Fruit fly (Drosophila melanogaster) whole organism, embryonic: ENCODE data around the gene SIDL.

Experiments used
- Atf3 ChIP-seq: fragments of 200-800 bp; sonication (Bioruptor generic); optimal IDR thresholded peaks from 3 replicates; lab custom pipeline; 2016; ENCODE audit warnings: missing biosample characterization, missing genetic modification characterization
- CG1024 ChIP-seq: fragments of 200-800 bp; sonication (Bioruptor generic); IDR thresholded peaks from 2 replicates; pipeline ENCODE4 v1.3.6; 2022; ENCODE audit warnings: missing biosample characterization, missing genetic modification characterization
- CG10654 ChIP-seq: fragments of 200-800 bp; sonication (Bioruptor generic); optimal IDR thresholded peaks from 2 replicates; lab custom pipeline; 2016; ENCODE audit warnings: missing biosample characterization, missing genetic modification characterization
- CG11696 ChIP-seq: fragments of 200-800 bp; sonication (Bioruptor generic); IDR thresholded peaks from 2 replicates; pipeline ENCODE4 v1.3.6; 2022; ENCODE audit warnings: missing biosample characterization, missing genetic modification characterization
- CG14441 ChIP-seq: fragments of 200-800 bp; sonication (Bioruptor generic); IDR thresholded peaks from 2 replicates; pipeline ENCODE4 v1.3.6; 2022; ENCODE audit warnings: missing biosample characterization, missing genetic modification characterization
- CG15479 ChIP-seq: fragments of 200-800 bp; sonication (Bioruptor generic); optimal IDR thresholded peaks from 3 replicates; lab custom pipeline; 2019; ENCODE audit warnings: missing biosample characterization, mild to moderate bottlenecking, missing genetic modification characterization, moderate library complexity
- CG17186 ChIP-seq: fragments of 200-800 bp; sonication (Bioruptor generic); optimal IDR thresholded peaks from 3 replicates; lab custom pipeline; 2017; ENCODE audit warnings: missing biosample characterization, missing genetic modification reagents, missing genetic modification characterization
- CG18599 ChIP-seq: fragments of 200-800 bp; sonication (Bioruptor generic); optimal IDR thresholded peaks from 3 replicates; lab custom pipeline; 2017; ENCODE audit warnings: missing biosample characterization, missing genetic modification characterization, mild to moderate bottlenecking, moderate library complexity, missing genetic modification reagents
- CG2889 ChIP-seq: fragments of 200-800 bp; sonication (Bioruptor generic); IDR thresholded peaks from 3 replicates; pipeline ENCODE4 v1.3.6; 2022; ENCODE audit warnings: missing biosample characterization, missing genetic modification characterization
- CG31388 ChIP-seq: fragments of 200-800 bp; sonication (Bioruptor generic); optimal IDR thresholded peaks from 2 replicates; lab custom pipeline; 2016; ENCODE audit warnings: missing biosample characterization, missing genetic modification characterization
- CG34224 ChIP-seq: fragments of 200-800 bp; sonication (Bioruptor generic); IDR thresholded peaks from 3 replicates; pipeline ENCODE4 v1.3.6; 2022; ENCODE audit warnings: missing biosample characterization, missing genetic modification characterization; ENCODE audit not compliant: partially characterized antibody
- CG34376 ChIP-seq: fragments of 200-800 bp; sonication (Bioruptor generic); optimal IDR thresholded peaks from 2 replicates; lab custom pipeline; 2018; ENCODE audit warnings: missing biosample characterization, mild to moderate bottlenecking, missing genetic modification characterization
- CG42726 ChIP-seq: fragments of 200-800 bp; sonication (Bioruptor generic); IDR thresholded peaks from 2 replicates; pipeline ENCODE4 v1.3.6; 2022; ENCODE audit warnings: missing biosample characterization, missing genetic modification characterization; ENCODE audit not compliant: partially characterized antibody
- CG7271 ChIP-seq: fragments of 200-800 bp; sonication (Bioruptor generic); optimal IDR thresholded peaks from 2 replicates; lab custom pipeline; 2018; ENCODE audit warnings: missing biosample characterization, mild to moderate bottlenecking, missing genetic modification characterization, moderate library complexity
- CG7556 ChIP-seq: fragments of 200-800 bp; sonication (Bioruptor generic); optimal IDR thresholded peaks from 2 replicates; lab custom pipeline; 2017; ENCODE audit warnings: missing biosample characterization, mild to moderate bottlenecking, missing genetic modification characterization
- CG9437 ChIP-seq: fragments of 200-800 bp; sonication (Bioruptor generic); optimal IDR thresholded peaks from 2 replicates; lab custom pipeline; 2018; ENCODE audit warnings: missing biosample characterization, mild to moderate bottlenecking, missing genetic modification characterization
- CG9876 ChIP-seq: fragments of 200-800 bp; sonication (Bioruptor generic); optimal IDR thresholded peaks from 2 replicates; lab custom pipeline; 2016; ENCODE audit warnings: missing biosample characterization, missing genetic modification characterization
- CrebB ChIP-seq: fragments of 200-800 bp; sonication (Bioruptor generic); optimal IDR thresholded peaks from 3 replicates; lab custom pipeline; 2018; ENCODE audit warnings: missing biosample characterization, mild to moderate bottlenecking, missing genetic modification characterization
- H2.0 ChIP-seq: fragments of 200-800 bp; sonication (Bioruptor generic); IDR thresholded peaks from 2 replicates; pipeline ENCODE4 v1.3.6; 2022; ENCODE audit warnings: missing biosample characterization, missing genetic modification characterization
- HmgD ChIP-seq: fragments of 200-800 bp; sonication (Bioruptor generic); optimal IDR thresholded peaks from 3 replicates; lab custom pipeline; 2016; ENCODE audit warnings: missing biosample characterization, missing genetic modification characterization
- Hmr ChIP-seq: fragments of 200-800 bp; sonication (Bioruptor generic); optimal IDR thresholded peaks from 3 replicates; lab custom pipeline; 2017; ENCODE audit warnings: mild to moderate bottlenecking, missing biosample characterization, missing genetic modification reagents, missing genetic modification characterization
- Hr39 ChIP-seq: fragments of >200 bp; optimal IDR thresholded peaks from 2 replicates; lab custom pipeline; 2017
- Lpt ChIP-seq: fragments of >200 bp; optimal IDR thresholded peaks from 2 replicates; lab custom pipeline; 2018; ENCODE audit warnings: missing biosample characterization, missing genetic modification characterization
- MTF-1 ChIP-seq: fragments of 200-800 bp; sonication (Bioruptor generic); optimal IDR thresholded peaks from 2 replicates; lab custom pipeline; 2018; ENCODE audit warnings: missing biosample characterization, mild to moderate bottlenecking, missing genetic modification characterization, borderline replicate concordance
- Myb ChIP-seq: fragments of 200-800 bp; sonication (Bioruptor generic); optimal IDR thresholded peaks from 2 replicates; lab custom pipeline; 2016; ENCODE audit warnings: missing biosample characterization, missing genetic modification characterization
- NFAT ChIP-seq: fragments of 200-800 bp; sonication (Bioruptor generic); IDR thresholded peaks from 2 replicates; pipeline ENCODE4 v1.3.6; 2022; ENCODE audit warnings: missing biosample characterization, missing genetic modification characterization
- Neu2 ChIP-seq: fragments of 200-800 bp; sonication (Bioruptor generic); optimal IDR thresholded peaks from 3 replicates; lab custom pipeline; 2016; ENCODE audit warnings: missing biosample characterization, missing genetic modification characterization, borderline replicate concordance
- Nf-YA ChIP-seq: fragments of 200-800 bp; sonication (Bioruptor generic); IDR thresholded peaks from 2 replicates; pipeline ENCODE4 v1.3.6; 2022; ENCODE audit warnings: missing biosample characterization, missing genetic modification characterization
- Opbp ChIP-seq: fragments of 200-800 bp; sonication (Bioruptor generic); IDR thresholded peaks from 3 replicates; pipeline ENCODE4 v1.3.6; 2022; ENCODE audit warnings: missing biosample characterization, missing genetic modification characterization; ENCODE audit not compliant: partially characterized antibody
- Optix ChIP-seq: fragments of 200-800 bp; sonication (Bioruptor generic); IDR thresholded peaks from 3 replicates; pipeline ENCODE4 v1.3.6; 2022; ENCODE audit warnings: missing biosample characterization, missing genetic modification characterization
- Scr ChIP-seq: fragments of 200-800 bp; sonication (Bioruptor generic); IDR thresholded peaks from 2 replicates; pipeline ENCODE4 v1.3.6; 2022; ENCODE audit warnings: missing biosample characterization, missing genetic modification characterization; ENCODE audit not compliant: partially characterized antibody
- Side ChIP-seq: fragments of 200-800 bp; sonication (Bioruptor generic); optimal IDR thresholded peaks from 2 replicates; lab custom pipeline; 2016; ENCODE audit warnings: missing biosample characterization, missing genetic modification characterization
- YL-1 ChIP-seq: fragments of 200-800 bp; sonication (Bioruptor generic); optimal IDR thresholded peaks from 3 replicates; lab custom pipeline; 2017; ENCODE audit warnings: missing biosample characterization, mild to moderate bottlenecking, missing genetic modification characterization
- al ChIP-seq: fragments of 200-800 bp; sonication (Bioruptor generic); IDR thresholded peaks from 2 replicates; pipeline ENCODE4 v1.3.6; 2022; ENCODE audit warnings: missing biosample characterization, missing genetic modification characterization
- ap ChIP-seq: fragments of 200-800 bp; sonication (Bioruptor generic); IDR thresholded peaks from 2 replicates; pipeline ENCODE4 v1.3.6; 2022; ENCODE audit warnings: missing biosample characterization, missing genetic modification characterization
- cad ChIP-seq: fragments of >200 bp; optimal IDR thresholded peaks from 2 replicates; lab custom pipeline; 2017; ENCODE audit warnings: missing biosample characterization, missing genetic modification characterization
- cg ChIP-seq: fragments of 200-800 bp; sonication (Bioruptor generic); optimal IDR thresholded peaks from 3 replicates; lab custom pipeline; 2019; ENCODE audit warnings: missing biosample characterization, mild to moderate bottlenecking, missing genetic modification characterization, moderate library complexity
- crc ChIP-seq: fragments of 200-800 bp; sonication (Bioruptor generic); optimal IDR thresholded peaks from 2 replicates; lab custom pipeline; 2016; ENCODE audit warnings: missing biosample characterization, missing genetic modification characterization
- danr ChIP-seq: fragments of 200-800 bp; sonication (Bioruptor generic); IDR thresholded peaks from 2 replicates; pipeline ENCODE4 v1.3.6; 2022; ENCODE audit warnings: missing biosample characterization, missing genetic modification characterization
- eve ChIP-seq, 2 experiments: fragments of >200 bp; optimal IDR thresholded peaks; 2 replicates each; lab custom pipeline; 2017; ENCODE audit warnings: missing biosample characterization in 2 of 2, missing genetic modification characterization in 2 of 2
- fd96Cb ChIP-seq: fragments of 200-800 bp; sonication (Bioruptor generic); optimal IDR thresholded peaks from 2 replicates; lab custom pipeline; 2018; ENCODE audit warnings: missing biosample characterization, mild to moderate bottlenecking, missing genetic modification characterization, moderate library complexity
- fru ChIP-seq: fragments of >200 bp; optimal IDR thresholded peaks from 2 replicates; lab custom pipeline; 2017
- hbn ChIP-seq: fragments of 200-800 bp; sonication (Bioruptor generic); IDR thresholded peaks from 2 replicates; pipeline ENCODE4 v1.3.6; 2022; ENCODE audit warnings: missing biosample characterization, missing genetic modification characterization; ENCODE audit not compliant: partially characterized antibody
- jumu ChIP-seq: fragments of 200-800 bp; sonication (Bioruptor generic); optimal IDR thresholded peaks from 3 replicates; lab custom pipeline; 2016; ENCODE audit warnings: missing biosample characterization, missing genetic modification characterization
- lov ChIP-seq, 2 experiments: fragments of 200-800 bp in 1 of 2; fragments of >200 bp in 1 of 2; sonication (Bioruptor generic) in 1 of 2; IDR thresholded peaks in 1 of 2; optimal IDR thresholded peaks in 1 of 2; 2 replicates in 1 of 2; 3 replicates in 1 of 2; pipeline versions ENCODE4 v1.3.6 to Lab custom; 2017 to 2022; ENCODE audit warnings: missing biosample characterization in 1 of 2, missing genetic modification characterization in 1 of 2
- run ChIP-seq: fragments of 200-800 bp; sonication (Bioruptor generic); optimal IDR thresholded peaks from 3 replicates; lab custom pipeline; 2018; ENCODE audit warnings: missing biosample characterization, mild to moderate bottlenecking, missing genetic modification characterization
- scrt ChIP-seq: fragments of 200-800 bp; sonication (Bioruptor generic); optimal IDR thresholded peaks from 2 replicates; lab custom pipeline; 2018; ENCODE audit warnings: missing biosample characterization, mild to moderate bottlenecking, missing genetic modification characterization, moderate library complexity
- stwl ChIP-seq: fragments of 200-800 bp; sonication (Bioruptor generic); optimal IDR thresholded peaks from 3 replicates; lab custom pipeline; 2018; ENCODE audit warnings: missing biosample characterization, mild to moderate bottlenecking, missing genetic modification characterization, moderate library complexity

The SIDL gene

dm6 chr3R:15242186-15243045 is 23.7 kb upstream of the SIDL start, which contains the start of the genes tefu and Hsc70-4 (continued):
- peak; percentile 51 for TF ChIP-seq CG9437 (GFP tag; lab: Kevin White, UChicago)
- TF ChIP-seq fru (lab: Kevin White, UChicago): no peak
- TF ChIP-seq CG15479: no peak
- TF ChIP-seq cg (GFP tag; lab: Kevin White, UChicago): no peak
- TF ChIP-seq CG7556 (GFP tag; lab: Kevin White, UChicago): no peak
- peak; percentile 14 for TF ChIP-seq Hmr (GFP tag; lab: Kevin White, UChicago)
- TF ChIP-seq YL-1: peak; percentile 44
- TF ChIP-seq Scr (GFP tag; lab: Robert Waterston, UW): no peak
- TF ChIP-seq NFAT (GFP tag; lab: Robert Waterston, UW): peak; percentile 59
- TF ChIP-seq CG34224: no peak
- no peak for TF ChIP-seq cad
- TF ChIP-seq hbn: no peak
- TF ChIP-seq Hr39: no peak
- TF ChIP-seq Atf3: peak; percentile 71
- peak; percentile 78 for TF ChIP-seq jumu (GFP tag; lab: Kevin White, UChicago)
- peak; percentile 50 for TF ChIP-seq Myb (GFP tag; lab: Kevin White, UChicago)
- TF ChIP-seq Side: peak; percentile 14
- no peak for TF ChIP-seq eve (GFP tag; optimal IDR thresholded peaks at IDR 0.05; lab: Kevin White, UChicago)
- TF ChIP-seq H2.0 (GFP tag; lab: Robert Waterston, UW): peak; percentile 70
- peak; percentile 30 for TF ChIP-seq scrt (GFP tag; lab: Kevin White, UChicago)
- TF ChIP-seq al (GFP tag; lab: Robert Waterston, UW): peak; percentile 82
- TF ChIP-seq lov (optimal IDR thresholded peaks at IDR 0.05; lab: Kevin White, UChicago): no peak
- TF ChIP-seq lov (GFP tag; IDR thresholded peaks at IDR 0.05; lab: Robert Waterston, UW): no peak; the same call in 2 of the 3 replicates
- peak; percentile 34 for TF ChIP-seq HmgD (GFP tag; lab: Kevin White, UChicago)
- peak; percentile 41 for TF ChIP-seq CG18599 (GFP tag; lab: Kevin White, UChicago)
- TF ChIP-seq CrebB (tag; lab: Kevin White, UChicago): peak; percentile 23
- peak; percentile 64 for TF ChIP-seq CG9876 (GFP tag; lab: Kevin White, UChicago)
- TF ChIP-seq CG31388: no peak
- peak; percentile 59 for TF ChIP-seq CG7271
- peak; percentile 58 for TF ChIP-seq CG11696 (GFP tag; lab: Robert Waterston, UW)
- TF ChIP-seq CG42726 (GFP tag; lab: Robert Waterston, UW): peak; percentile 68
- peak; percentile 8 for TF ChIP-seq crc (GFP tag; lab: Kevin White, UChicago)
- TF ChIP-seq Nf-YA (GFP tag; lab: Robert Waterston, UW): peak; percentile 52; the same call in 1 of the 2 replicates
- peak; percentile 86 for TF ChIP-seq CG14441 (GFP tag; lab: Robert Waterston, UW)
- peak; percentile 65; the same call in 1 of the 2 replicates for TF ChIP-seq ap (GFP tag; lab: Robert Waterston, UW)
- TF ChIP-seq CG10654: peak; percentile 81
- peak; percentile 79 for TF ChIP-seq run (tag; lab: Kevin White, UChicago)
- peak; percentile 36 for TF ChIP-seq MTF-1 (GFP tag; lab: Kevin White, UChicago)
- peak; percentile 80 for TF ChIP-seq fd96Cb (tag; lab: Kevin White, UChicago)
- TF ChIP-seq CG1024 (GFP tag; lab: Robert Waterston, UW): peak; percentile 83
- TF ChIP-seq Opbp (GFP tag; lab: Robert Waterston, UW): peak; percentile 43; the same call in 2 of the 3 replicates
- peak; percentile 70; the same call in 1 of the 2 replicates for TF ChIP-seq danr (GFP tag; lab: Robert Waterston, UW)
- no peak for TF ChIP-seq Neu2 (GFP tag; lab: Kevin White, UChicago)
- TF ChIP-seq Optix (GFP tag; lab: Robert Waterston, UW): peak; percentile 60; the same call in 2 of the 3 replicates
- peak; percentile 70 for TF ChIP-seq stwl
- no peak for TF ChIP-seq Lpt (GFP tag; lab: Kevin White, UChicago)
- peak; percentile 63; the same call in 1 of the 3 replicates for TF ChIP-seq CG2889
- TF ChIP-seq CG34376 (GFP tag; lab: Kevin White, UChicago): peak; percentile 5
- TF ChIP-seq CG17186 (GFP tag; lab: Kevin White, UChicago): peak; percentile 89
